Worm (Caenorhabditis elegans) whole organism, late embryonic: Measurements from ENCODE around the gene col-106.

Experiments
- ama-1 ChIP-seq: fragments of 150-350 bp; optimal IDR thresholded peaks from 2 replicates; lab custom pipeline; 2014
- ceh-9 ChIP-seq: sonication (generic microtip); optimal IDR thresholded peaks from 2 replicates; lab custom pipeline; 2016; ENCODE audit warnings: mild to moderate bottlenecking, missing genetic modification characterization, inconsistent platforms, missing compliant biosample characterization
- dmd-4 ChIP-seq: sonication (generic microtip); optimal IDR thresholded peaks from 2 replicates; lab custom pipeline; 2016; ENCODE audit warnings: borderline replicate concordance, missing genetic modification characterization, missing compliant biosample characterization
- elt-2 ChIP-seq: sonication (generic microtip); optimal IDR thresholded peaks from 2 replicates; lab custom pipeline; 2016; ENCODE audit warnings: missing genetic modification reagents, missing genetic modification characterization, missing compliant biosample characterization
- gmeb-2 ChIP-seq: sonication (generic microtip); optimal IDR thresholded peaks from 2 replicates; lab custom pipeline; 2016; ENCODE audit warnings: missing genetic modification characterization, inconsistent platforms, missing compliant biosample characterization
- hlh-6 ChIP-seq: sonication (generic microtip); optimal IDR thresholded peaks from 2 replicates; lab custom pipeline; 2016; ENCODE audit warnings: missing genotype, missing genetic modification characterization, missing compliant biosample characterization
- madf-2 ChIP-seq: sonication (generic microtip); optimal IDR thresholded peaks from 2 replicates; lab custom pipeline; 2017; ENCODE audit warnings: missing genetic modification characterization, missing compliant biosample characterization
- pat-9 ChIP-seq: fragments of 200-800 bp; sonication (Bioruptor generic); optimal IDR thresholded peaks from 2 replicates; lab custom pipeline; 2018; ENCODE audit warnings: mild to moderate bottlenecking, missing genetic modification characterization, moderate library complexity, missing compliant biosample characterization
- pha-4 ChIP-seq: fragments of 150-350 bp; optimal IDR thresholded peaks from 2 replicates; lab custom pipeline; 2018; ENCODE audit warnings: missing biosample characterization, missing genetic modification reagents, missing genetic modification characterization
- syd-9 ChIP-seq: sonication (generic microtip); optimal IDR thresholded peaks from 2 replicates; lab custom pipeline; 2016; ENCODE audit warnings: mild to moderate bottlenecking, missing genetic modification characterization, moderate library complexity, missing compliant biosample characterization
- tbx-2 ChIP-seq: sonication (generic microtip); optimal IDR thresholded peaks from 2 replicates; lab custom pipeline; 2016; ENCODE audit warnings: missing genetic modification characterization, missing compliant biosample characterization
- tbx-7 ChIP-seq: sonication (generic microtip); optimal IDR thresholded peaks from 2 replicates; lab custom pipeline; 2016; ENCODE audit warnings: missing genotype, missing genetic modification characterization, missing compliant biosample characterization
- ztf-16 ChIP-seq: sonication (generic microtip); optimal IDR thresholded peaks from 2 replicates; lab custom pipeline; 2017; ENCODE audit warnings: missing genetic modification characterization, missing compliant biosample characterization

DNA sequence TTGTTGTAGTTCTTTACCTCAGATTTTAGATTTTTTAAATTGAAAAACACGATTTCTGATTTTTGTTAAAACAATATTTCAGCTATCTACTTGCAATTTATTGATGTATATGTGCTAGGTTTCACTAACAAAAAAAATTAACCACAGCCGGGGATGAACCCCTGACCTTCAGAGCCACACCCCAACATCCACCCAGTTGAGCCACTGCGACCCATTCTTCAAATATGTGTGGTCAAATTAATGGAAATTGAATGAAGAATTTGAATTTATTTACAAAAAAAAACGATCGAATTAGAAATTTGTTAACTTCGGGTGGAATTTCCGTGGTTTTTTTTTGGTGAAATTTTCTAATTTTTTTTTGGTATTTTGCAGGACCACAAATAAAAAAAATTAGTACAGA is 18.1 kb upstream of the col-106 start:
- TF ChIP-seq ama-1 (lab: Kevin White, UChicago) (no peak), elt-2 (tag; lab: Kevin White, UChicago) (no peak), tbx-7 (tag; lab: Kevin White, UChicago) (no peak), madf-2 (tag; lab: Kevin White, UChicago) (no peak), dmd-4 (no peak), ceh-9 (tag; lab: Kevin White, UChicago) (no peak), pat-9 (tag; lab: Kevin White, UChicago) (no peak), hlh-6 (no peak), ztf-16 (no peak), tbx-2 (no peak), gmeb-2 (tag; lab: Kevin White, UChicago) (no peak), pha-4 (tag; lab: Kevin White, UChicago) (no peak), syd-9 (no peak)
